Worm (Caenorhabditis elegans) whole organism, late embryonic: ENCODE measurements around the gene fbxc-45.

Experiments
- ama-1 ChIP-seq: fragments of 150-350 bp; optimal IDR thresholded peaks from 2 replicates; lab custom pipeline; 2014
- ceh-18 ChIP-seq: sonication (generic microtip); optimal IDR thresholded peaks from 2 replicates; lab custom pipeline; 2016; ENCODE audit warnings: missing genetic modification characterization, missing compliant biosample characterization
- ceh-24 ChIP-seq: sonication (generic microtip); optimal IDR thresholded peaks from 2 replicates; lab custom pipeline; 2016; ENCODE audit warnings: mild to moderate bottlenecking, missing genetic modification characterization, missing compliant biosample characterization
- ceh-30 ChIP-seq: fragments of 150-350 bp; optimal IDR thresholded peaks from 2 replicates; lab custom pipeline; 2014; ENCODE audit warnings: missing biosample characterization, missing genetic modification characterization
- ceh-31 ChIP-seq: sonication (generic microtip); optimal IDR thresholded peaks from 2 replicates; lab custom pipeline; 2016; ENCODE audit warnings: missing genetic modification characterization, missing compliant biosample characterization
- ceh-34 ChIP-seq: sonication (generic microtip); optimal IDR thresholded peaks from 2 replicates; lab custom pipeline; 2016; ENCODE audit warnings: mild to moderate bottlenecking, missing genetic modification characterization, missing compliant biosample characterization
- ceh-48 ChIP-seq: sonication (generic microtip); optimal IDR thresholded peaks from 2 replicates; lab custom pipeline; 2016; ENCODE audit warnings: missing genetic modification characterization, inconsistent platforms, missing compliant biosample characterization
- ceh-6 ChIP-seq: fragments of 200-800 bp; sonication (Bioruptor generic); optimal IDR thresholded peaks from 2 replicates; lab custom pipeline; 2018; ENCODE audit warnings: mild to moderate bottlenecking, missing genetic modification characterization, missing compliant biosample characterization
- che-1 ChIP-seq: sonication (generic microtip); optimal IDR thresholded peaks from 2 replicates; lab custom pipeline; 2016; ENCODE audit warnings: mild to moderate bottlenecking, missing genetic modification characterization, missing compliant biosample characterization
- dmd-4 ChIP-seq: sonication (generic microtip); optimal IDR thresholded peaks from 2 replicates; lab custom pipeline; 2016; ENCODE audit warnings: borderline replicate concordance, missing genetic modification characterization, missing compliant biosample characterization
- hlh-13 ChIP-seq: fragments of 200-800 bp; sonication (Bioruptor generic); optimal IDR thresholded peaks from 2 replicates; lab custom pipeline; 2018; ENCODE audit warnings: mild to moderate bottlenecking, missing genetic modification characterization, missing compliant biosample characterization
- hlh-15 ChIP-seq: sonication (generic microtip); optimal IDR thresholded peaks from 2 replicates; lab custom pipeline; 2016; ENCODE audit warnings: missing genetic modification characterization, missing compliant biosample characterization
- hlh-6 ChIP-seq: sonication (generic microtip); optimal IDR thresholded peaks from 2 replicates; lab custom pipeline; 2016; ENCODE audit warnings: missing genotype, missing genetic modification characterization, missing compliant biosample characterization
- hlh-8 ChIP-seq: sonication (generic microtip); optimal IDR thresholded peaks from 2 replicates; lab custom pipeline; 2016; ENCODE audit warnings: missing genotype, missing genetic modification characterization, missing compliant biosample characterization
- mec-3 ChIP-seq: sonication (generic microtip); optimal IDR thresholded peaks from 2 replicates; lab custom pipeline; 2016; ENCODE audit warnings: borderline replicate concordance, missing genetic modification characterization, missing compliant biosample characterization
- nfya-1 ChIP-seq: sonication (generic microtip); optimal IDR thresholded peaks from 2 replicates; lab custom pipeline; 2017; ENCODE audit warnings: missing genetic modification characterization, mild to moderate bottlenecking, missing compliant biosample characterization, antibody characterized with exemption, moderate library complexity
- nhr-11 ChIP-seq: fragments of 150-350 bp; optimal IDR thresholded peaks from 2 replicates; lab custom pipeline; 2014; ENCODE audit warnings: missing biosample characterization, missing genetic modification characterization
- nhr-232 ChIP-seq: sonication (generic microtip); optimal IDR thresholded peaks from 2 replicates; lab custom pipeline; 2016; ENCODE audit warnings: missing genetic modification characterization, missing compliant biosample characterization
- pag-3 ChIP-seq: sonication (generic microtip); optimal IDR thresholded peaks from 2 replicates; lab custom pipeline; 2016; ENCODE audit warnings: missing compliant biosample characterization, missing genetic modification characterization, borderline replicate concordance
- pat-9 ChIP-seq: fragments of 200-800 bp; sonication (Bioruptor generic); optimal IDR thresholded peaks from 2 replicates; lab custom pipeline; 2018; ENCODE audit warnings: mild to moderate bottlenecking, missing genetic modification characterization, moderate library complexity, missing compliant biosample characterization
- pax-1 ChIP-seq: fragments of 150-350 bp; optimal IDR thresholded peaks from 2 replicates; lab custom pipeline; 2014; ENCODE audit warnings: missing biosample characterization, missing genetic modification characterization
- pha-2 ChIP-seq: sonication (generic microtip); optimal IDR thresholded peaks from 2 replicates; lab custom pipeline; 2017; ENCODE audit warnings: mild to moderate bottlenecking, missing genetic modification characterization, missing compliant biosample characterization
- pha-4 ChIP-seq: fragments of 150-350 bp; optimal IDR thresholded peaks from 2 replicates; lab custom pipeline; 2018; ENCODE audit warnings: missing biosample characterization, missing genetic modification reagents, missing genetic modification characterization
- pros-1 ChIP-seq: fragments of 150-350 bp; optimal IDR thresholded peaks from 2 replicates; lab custom pipeline; 2014; ENCODE audit warnings: missing biosample characterization, missing genetic modification reagents, missing genetic modification characterization
- ref-2 ChIP-seq: sonication (generic microtip); optimal IDR thresholded peaks from 2 replicates; lab custom pipeline; 2016; ENCODE audit warnings: missing genetic modification characterization, missing compliant biosample characterization
- rnt-1 ChIP-seq: sonication (generic microtip); optimal IDR thresholded peaks from 2 replicates; lab custom pipeline; 2016; ENCODE audit warnings: missing genetic modification characterization, missing compliant biosample characterization
- sox-2 ChIP-seq: fragments of 200-800 bp; sonication (Bioruptor generic); IDR thresholded peaks from 2 replicates; pipeline ENCODE4 v1.3.6; 2022; ENCODE audit warnings: missing genetic modification reagents, missing genetic modification characterization, missing compliant biosample characterization
- sox-4 ChIP-seq: sonication (generic microtip); optimal IDR thresholded peaks from 2 replicates; lab custom pipeline; 2017; ENCODE audit warnings: mild to moderate bottlenecking, missing genetic modification characterization, inconsistent platforms, missing compliant biosample characterization
- tbx-7 ChIP-seq: sonication (generic microtip); optimal IDR thresholded peaks from 2 replicates; lab custom pipeline; 2016; ENCODE audit warnings: missing genotype, missing genetic modification characterization, missing compliant biosample characterization
- unc-3 ChIP-seq, 2 experiments: fragments of 200-800 bp in 1 of 2; sonication (Bioruptor generic) in 1 of 2; sonication (generic microtip) in 1 of 2; conservative IDR thresholded peaks in 1 of 2; optimal IDR thresholded peaks in 1 of 2; 2 replicates each; pipeline versions ENCODE4 v1.3.6 to Lab custom; 2016 to 2022; ENCODE audit warnings: missing compliant biosample characterization in 2 of 2, missing genetic modification characterization in 2 of 2, missing genetic modification reagents in 1 of 2
- unc-42 ChIP-seq: sonication (generic microtip); optimal IDR thresholded peaks from 2 replicates; lab custom pipeline; 2016; ENCODE audit warnings: missing genotype, missing genetic modification characterization, missing compliant biosample characterization

fbxc-45 gene

DNA sequence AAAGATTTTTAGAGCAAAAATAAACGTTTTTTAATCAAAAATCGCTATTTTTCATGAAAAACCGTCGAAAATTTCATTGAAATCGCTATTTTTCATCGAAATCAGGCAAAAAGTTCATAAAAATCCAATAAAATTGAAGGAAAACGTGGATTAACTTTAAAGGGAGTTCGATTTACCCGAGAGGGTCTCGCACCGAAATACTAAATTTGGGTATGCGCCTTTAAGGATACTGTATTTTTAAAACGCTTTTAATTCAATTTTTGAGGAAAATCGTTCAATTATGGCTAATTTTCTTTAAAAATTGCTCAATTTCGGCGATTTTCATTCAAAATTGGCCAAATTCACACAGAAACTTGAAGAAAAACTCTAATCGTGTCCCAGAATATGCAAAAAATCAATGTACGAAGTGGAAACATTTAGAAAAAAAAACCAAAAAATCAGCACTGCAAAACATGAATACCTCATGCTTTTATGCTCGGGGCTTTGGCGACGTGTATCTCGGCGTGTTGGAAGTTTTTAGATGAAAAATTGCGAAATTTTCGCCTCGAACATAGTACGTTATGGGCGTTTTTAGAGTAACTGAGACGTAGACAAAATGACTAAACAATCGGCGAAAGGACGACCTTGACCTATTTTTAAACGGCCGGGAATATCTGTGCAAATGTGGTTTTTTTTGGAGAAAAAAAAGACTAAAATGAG, 29.1 kb downstream of the fbxc-45 start:
- TF ChIP-seq ama-1: no peak
- TF ChIP-seq unc-3 (GFP tag; conservative IDR thresholded peaks at IDR 0.05; lab: Robert Waterston, UW): no peak
- TF ChIP-seq unc-3 (tag; optimal IDR thresholded peaks at IDR 0.05; lab: Kevin White, UChicago): no peak
- TF ChIP-seq hlh-13 (GFP tag; lab: Kevin White, UChicago): no peak
- TF ChIP-seq dmd-4 (tag; lab: Kevin White, UChicago): no peak
- TF ChIP-seq che-1: no peak
- TF ChIP-seq ceh-24 (tag; lab: Kevin White, UChicago): no peak
- TF ChIP-seq hlh-15 (tag; lab: Kevin White, UChicago): no peak
- TF ChIP-seq rnt-1 (tag; lab: Kevin White, UChicago): no peak

DNA sequence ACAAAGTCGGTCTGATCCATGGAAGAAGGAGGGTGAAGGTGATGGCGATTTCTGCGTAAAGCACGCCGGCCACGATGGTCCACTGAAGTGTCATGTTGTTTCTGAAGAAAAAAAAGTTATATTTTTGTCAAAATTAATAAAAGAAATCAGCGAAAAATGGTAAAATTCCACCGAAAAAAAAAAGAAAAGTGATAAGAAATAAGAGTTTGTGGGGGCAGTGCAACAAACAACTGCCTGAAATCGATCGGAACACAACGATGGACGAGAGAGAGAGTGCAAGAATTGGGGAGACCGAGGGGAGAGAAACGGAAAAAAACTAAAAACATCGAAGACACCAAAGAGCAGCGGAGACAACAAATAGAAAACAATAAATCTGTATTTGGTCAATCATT, 29.7 kb downstream of the fbxc-45 start, which contains the start of gene Y54G2A.18:
Gene Y54G2A.18 (minus strand): TSS at position 101 of the 392 bp plus-strand sequence.
- TF ChIP-seq nhr-11 (tag; lab: Kevin White, UChicago) (no peak), ceh-48 (tag; lab: Kevin White, UChicago) (no peak), pax-1 (tag; lab: Kevin White, UChicago) (no peak), ceh-34 (tag; lab: Kevin White, UChicago) (no peak), unc-42 (no peak), pros-1 (no peak), pat-9 (tag; lab: Kevin White, UChicago) (no peak), ceh-31 (tag; lab: Kevin White, UChicago) (no peak), tbx-7 (tag; lab: Kevin White, UChicago) (no peak), ceh-30 (tag; lab: Kevin White, UChicago) (no peak), rnt-1 (tag; lab: Kevin White, UChicago) (no peak), pag-3 (tag; lab: Kevin White, UChicago) (no peak), mec-3 (tag; lab: Kevin White, UChicago) (no peak), sox-4 (tag; lab: Kevin White, UChicago) (no peak), hlh-8 (tag; lab: Kevin White, UChicago) (no peak), ama-1 (no peak), sox-2 (no peak), ceh-18 (tag; lab: Kevin White, UChicago) (no peak), ceh-6 (GFP tag; lab: Kevin White, UChicago) (no peak), pha-2 (no peak)

DNA sequence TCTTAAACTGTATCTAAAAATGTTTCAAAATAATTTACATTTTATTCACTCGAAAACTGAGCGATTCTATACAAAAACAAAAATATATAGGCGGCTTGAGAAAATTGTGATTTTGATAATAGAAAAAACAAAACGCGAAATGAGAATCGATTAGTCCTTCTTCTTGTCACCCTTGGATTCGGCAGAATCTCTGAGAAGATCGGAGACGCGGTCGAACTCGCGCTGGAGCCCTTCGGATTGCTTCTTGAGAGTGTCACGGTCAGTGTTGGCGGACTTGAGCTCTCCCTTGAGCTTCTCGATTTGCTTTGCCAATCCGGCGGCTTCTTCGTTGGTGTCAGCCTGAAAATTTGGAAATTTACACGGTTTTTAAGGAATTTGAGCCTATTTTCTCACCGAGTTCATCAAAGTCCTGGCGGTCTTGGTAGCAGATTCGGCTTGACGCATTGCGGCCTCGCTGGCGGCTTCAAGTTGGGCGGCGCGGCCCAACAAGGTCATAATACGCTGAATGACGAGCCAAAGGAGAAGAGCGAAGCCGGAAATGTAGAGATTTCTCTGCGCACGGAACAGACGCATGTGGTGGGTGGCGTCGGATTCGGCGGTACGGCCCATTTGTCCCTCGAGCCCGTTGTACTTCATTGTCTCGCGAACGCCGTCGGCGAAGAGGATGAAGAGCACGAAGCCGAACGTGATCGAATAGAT, 30.4 kb downstream of the fbxc-45 start:
- TF ChIP-seq pha-4 (tag; lab: Kevin White, UChicago) (no peak), dmd-4 (tag; lab: Kevin White, UChicago) (peak; percentile 47), ref-2 (peak; percentile 42)

DNA sequence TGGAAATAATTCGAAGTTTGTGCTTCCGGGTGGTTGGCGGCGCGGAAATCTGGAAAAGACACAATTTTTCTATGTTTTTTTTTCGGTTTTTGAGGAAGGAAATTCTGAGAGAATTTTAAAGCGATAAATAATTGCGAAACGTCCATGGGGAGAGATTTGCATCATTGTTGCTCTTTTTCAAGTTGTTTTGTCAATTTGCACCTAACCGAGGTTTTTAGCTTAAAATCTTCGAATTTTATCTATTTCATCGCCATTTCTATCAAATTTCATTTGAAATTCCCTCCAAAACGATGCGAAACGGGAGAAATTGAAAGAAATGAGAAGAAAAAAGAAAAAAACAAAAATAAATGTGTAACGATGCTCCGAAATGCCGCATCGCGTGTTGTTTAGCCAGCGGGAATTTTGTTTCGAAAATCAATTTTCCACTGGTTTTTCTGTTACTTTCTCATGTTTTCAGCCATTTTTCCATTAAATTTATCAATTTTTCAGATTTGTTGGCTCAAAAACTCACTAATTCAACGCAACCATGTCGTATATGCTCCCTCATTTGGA, 31.6 kb downstream of the fbxc-45 start, which contains the start of the genes nprt-1 and dib-1:
Gene nprt-1 (minus strand): TSS at position 51 of the 552 bp plus-strand sequence.
Gene dib-1 (plus strand): TSS at position 482 of the 552 bp plus-strand sequence.
- no peak for TF ChIP-seq dmd-4 (tag; lab: Kevin White, UChicago)
- no peak for TF ChIP-seq ceh-24 (tag; lab: Kevin White, UChicago)
- TF ChIP-seq hlh-6 (tag; lab: Kevin White, UChicago): no peak
- peak; percentile 11 for TF ChIP-seq ceh-48 (tag; lab: Kevin White, UChicago)
- TF ChIP-seq nhr-232: no peak
- TF ChIP-seq sox-4 (tag; lab: Kevin White, UChicago): no peak
- peak; percentile 52 for TF ChIP-seq nfya-1
- TF ChIP-seq ceh-30 (tag; lab: Kevin White, UChicago): no peak
- peak; percentile 31 for TF ChIP-seq unc-42
